Worm (Caenorhabditis elegans): Measurements from ENCODE around the gene ZK892.6.

Gene ZK892.6

ce11 chrII:9938877-9939276 is 41.0 kb downstream of the ZK892.6 start, which contains the start of the genes C05C10.7 and C05C10.5:
Gene C05C10.7, minus strand, starts transcription at chrII:9938971.
Gene C05C10.5, plus strand, starts transcription at chrII:9939040.
- TF ChIP-seq cog-1 (tag; optimal IDR thresholded peaks at IDR 0.05) (no peak), ref-1 (GFP tag; conservative IDR thresholded peaks at IDR 0.05) (no peak), T22C8.4 (GFP tag; IDR thresholded peaks at IDR 0.05) (no peak), ztf-29 (GFP tag; IDR thresholded peaks at IDR 0.05) (no peak), flt-1 (GFP tag; IDR thresholded peaks at IDR 0.05) (no peak), med-1 (GFP tag; optimal IDR thresholded peaks at IDR 0.05; ENCODE audit: insufficient read depth) (no peak), ztf-23 (GFP tag; IDR thresholded peaks at IDR 0.05) (no peak), tab-1 (GFP tag; IDR thresholded peaks at IDR 0.05) (no peak), klf-2 (GFP tag; conservative IDR thresholded peaks at IDR 0.05) (no peak)

- no peak for TF ChIP-seq ztf-29 (GFP tag; IDR thresholded peaks at IDR 0.05)
- no peak for TF ChIP-seq med-1 (GFP tag; optimal IDR thresholded peaks at IDR 0.05; ENCODE audit: insufficient read depth)
- no peak for TF ChIP-seq cog-1 (tag; optimal IDR thresholded peaks at IDR 0.05)
- no peak for TF ChIP-seq tab-1 (GFP tag; IDR thresholded peaks at IDR 0.05)
- no peak for TF ChIP-seq T22C8.4 (GFP tag; IDR thresholded peaks at IDR 0.05)
- no peak for TF ChIP-seq ref-1 (GFP tag; conservative IDR thresholded peaks at IDR 0.05)
- TF ChIP-seq flt-1 (GFP tag; IDR thresholded peaks at IDR 0.05), result no peak
- TF ChIP-seq klf-2 (GFP tag; conservative IDR thresholded peaks at IDR 0.05), result no peak
- no peak for TF ChIP-seq ztf-23 (GFP tag; IDR thresholded peaks at IDR 0.05)
Observed at ce11 chrII:9937611-9938010, 42.3 kb downstream of the ZK892.6 start.

ce11 chrII:9936859-9937258 is 43.1 kb downstream of the ZK892.6 start, which contains the start of gene C05C10.3:
Gene C05C10.3, minus strand, starts transcription at chrII:9936893.
- TF ChIP-seq flt-1 (GFP tag; IDR thresholded peaks at IDR 0.05) (no peak), klf-2 (GFP tag; conservative IDR thresholded peaks at IDR 0.05) (no peak), med-1 (GFP tag; optimal IDR thresholded peaks at IDR 0.05; ENCODE audit: insufficient read depth) (no peak)

- TF ChIP-seq ref-1 (GFP tag; conservative IDR thresholded peaks at IDR 0.05) (no peak), ztf-29 (GFP tag; IDR thresholded peaks at IDR 0.05) (no peak), ztf-23 (GFP tag; IDR thresholded peaks at IDR 0.05) (no peak), T22C8.4 (GFP tag; IDR thresholded peaks at IDR 0.05) (no peak), med-1 (GFP tag; optimal IDR thresholded peaks at IDR 0.05; ENCODE audit: insufficient read depth) (no peak), flt-1 (GFP tag; IDR thresholded peaks at IDR 0.05) (no peak), tab-1 (GFP tag; IDR thresholded peaks at IDR 0.05) (no peak), cog-1 (tag; optimal IDR thresholded peaks at IDR 0.05) (no peak)
Observed at ce11 chrII:9935664-9936063, 44.3 kb downstream of the ZK892.6 start.

ce11 chrII:9935044-9935599 is 44.8 kb downstream of the ZK892.6 start:
- TF ChIP-seq cog-1 (tag; optimal IDR thresholded peaks at IDR 0.05) (no peak), ref-1 (GFP tag; conservative IDR thresholded peaks at IDR 0.05) (no peak), tab-1 (GFP tag; IDR thresholded peaks at IDR 0.05) (no peak), ztf-23 (GFP tag; IDR thresholded peaks at IDR 0.05) (no peak), flt-1 (GFP tag; IDR thresholded peaks at IDR 0.05) (no peak), med-1 (GFP tag; optimal IDR thresholded peaks at IDR 0.05; ENCODE audit: insufficient read depth) (no peak)

ce11 chrII:9934570-9934969 is 45.4 kb downstream of the ZK892.6 start:
- TF ChIP-seq ref-1 (GFP tag; conservative IDR thresholded peaks at IDR 0.05) (no peak), tab-1 (GFP tag; IDR thresholded peaks at IDR 0.05) (no peak), med-1 (GFP tag; optimal IDR thresholded peaks at IDR 0.05; ENCODE audit: insufficient read depth) (no peak), T22C8.4 (GFP tag; IDR thresholded peaks at IDR 0.05) (no peak), flt-1 (GFP tag; IDR thresholded peaks at IDR 0.05) (no peak)

ce11 chrII:9933947-9934383 is 46.0 kb downstream of the ZK892.6 start:
- no peak for TF ChIP-seq tab-1 (GFP tag; IDR thresholded peaks at IDR 0.05)
- no peak for TF ChIP-seq klf-2 (GFP tag; conservative IDR thresholded peaks at IDR 0.05)
- TF ChIP-seq ztf-23 (GFP tag; IDR thresholded peaks at IDR 0.05), result no peak

ce11 chrII:9931476-9931875 is 48.5 kb downstream of the ZK892.6 start, which contains the start of gene pho-11:
Gene pho-11, plus strand, starts transcription at chrII:9931849.
- TF ChIP-seq ref-1 (GFP tag; conservative IDR thresholded peaks at IDR 0.05) (no peak), T22C8.4 (GFP tag; IDR thresholded peaks at IDR 0.05) (no peak), cog-1 (tag; optimal IDR thresholded peaks at IDR 0.05) (no peak), klf-2 (GFP tag; conservative IDR thresholded peaks at IDR 0.05) (no peak), tab-1 (GFP tag; IDR thresholded peaks at IDR 0.05) (no peak), flt-1 (GFP tag; IDR thresholded peaks at IDR 0.05) (no peak), ztf-23 (GFP tag; IDR thresholded peaks at IDR 0.05) (no peak), med-1 (GFP tag; optimal IDR thresholded peaks at IDR 0.05; ENCODE audit: insufficient read depth) (no peak), ztf-29 (GFP tag; IDR thresholded peaks at IDR 0.05) (no peak)

- TF ChIP-seq flt-1 (GFP tag; IDR thresholded peaks at IDR 0.05), result peak; percentile 5; the same call in 1 of the 2 replicates
- TF ChIP-seq cog-1 (tag; optimal IDR thresholded peaks at IDR 0.05), result no peak
Observed at ce11 chrII:9931012-9931411, 48.9 kb downstream of the ZK892.6 start.
